Worm (Caenorhabditis elegans) whole organism, L4/young adult: ENCODE measurements around the gene his-59.

Experiments used
- W03F9.2 ChIP-seq: fragments of 150-350 bp; optimal IDR thresholded peaks from 2 replicates; lab custom pipeline; 2014; ENCODE audit warnings: missing biosample characterization, missing genetic modification characterization
- dao-5 ChIP-seq: sonication (generic microtip); optimal IDR thresholded peaks from 2 replicates; lab custom pipeline; 2016; ENCODE audit warnings: missing genotype, missing genetic modification characterization, moderate library complexity, missing compliant biosample characterization
- him-1 ChIP-seq: sonication (generic microtip); optimal IDR thresholded peaks from 2 replicates; lab custom pipeline; 2016; ENCODE audit warnings: missing genotype, missing genetic modification reagents, missing genetic modification characterization, missing compliant biosample characterization

Gene his-59

DNA sequence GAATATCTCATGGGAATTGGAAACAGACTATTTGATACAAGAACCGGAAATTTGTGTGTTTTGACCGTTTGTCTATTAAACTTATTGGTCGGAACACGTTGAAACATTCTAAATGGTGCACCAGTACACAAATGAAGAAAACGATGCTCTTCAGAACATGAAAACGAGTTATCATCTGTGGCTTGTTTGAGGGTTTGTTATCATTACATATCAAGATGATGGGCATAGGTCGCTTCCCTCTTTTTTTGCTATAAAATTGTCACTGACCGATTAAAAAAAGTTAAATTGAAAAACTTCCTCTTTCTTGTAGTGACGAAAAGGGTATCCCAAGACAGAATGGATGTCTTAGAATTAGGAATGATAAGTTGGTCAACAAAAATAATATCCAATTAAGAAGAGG, 19.4 kb upstream of the his-59 start:
- TF ChIP-seq dao-5 (no peak), him-1 (tag; lab: Kevin White, UChicago) (no peak), W03F9.2 (tag; lab: Kevin White, UChicago) (no peak)

ce11 chrIV:7469782-7470413, 18.2 kb upstream of the his-59 start, which contains the start of gene F55G1.7:
F55G1.7 (minus strand) TSS chrIV:7469832.
- no peak for TF ChIP-seq W03F9.2 (tag; lab: Kevin White, UChicago)
- TF ChIP-seq him-1 (tag; lab: Kevin White, UChicago) = no peak
- no peak for TF ChIP-seq dao-5

DNA sequence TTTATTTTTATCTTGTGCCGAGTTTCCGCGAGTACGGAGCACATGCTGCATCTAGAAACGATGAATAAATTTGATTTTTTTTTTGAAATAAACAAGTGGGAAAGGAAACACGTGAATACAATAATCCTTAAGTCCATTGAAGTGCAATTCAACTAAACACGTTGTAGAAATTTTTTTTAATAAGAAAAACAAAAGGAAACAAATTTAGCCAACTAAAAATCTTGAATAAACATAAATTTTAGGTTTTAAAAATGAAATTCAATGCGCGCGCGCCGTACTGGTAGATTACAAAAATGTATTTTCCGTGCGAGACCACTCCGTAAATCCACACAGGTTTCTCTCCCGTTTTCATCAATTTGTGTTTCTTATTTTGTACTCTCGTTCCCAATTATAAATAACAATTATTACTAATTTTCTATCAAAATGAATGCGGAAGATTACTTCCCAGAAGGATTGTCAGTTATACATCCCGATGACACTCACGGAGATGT, 14.8 kb upstream of the his-59 start, which contains the start of the genes plk-3 and F55G1.6:
Gene plk-3, minus strand, starts transcription at position 51 of the 491 bp plus-strand sequence.
Gene F55G1.6, plus strand, starts transcription at position 359 of the 491 bp plus-strand sequence.
- no peak for TF ChIP-seq W03F9.2 (tag; lab: Kevin White, UChicago)
- TF ChIP-seq dao-5 = no peak
- no peak for TF ChIP-seq him-1 (tag; lab: Kevin White, UChicago)

DNA sequence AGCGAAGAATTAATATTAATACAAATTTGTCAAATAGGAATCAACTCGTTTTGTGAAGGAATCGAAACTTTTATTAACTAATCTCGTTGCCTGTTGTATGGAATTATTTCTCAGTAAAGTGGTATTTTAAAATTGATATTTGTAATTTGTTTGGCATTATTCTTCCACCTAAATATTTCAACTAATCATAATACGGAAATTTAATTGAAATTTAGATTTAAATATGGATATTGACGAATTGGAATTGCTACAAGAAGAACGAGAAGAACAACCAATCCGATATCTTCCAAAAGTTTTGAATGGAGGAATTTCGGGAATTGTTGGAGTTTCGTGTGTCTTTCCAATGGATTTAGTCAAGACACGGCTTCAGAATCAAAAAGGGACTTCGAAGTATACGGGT, 13.2 kb upstream of the his-59 start, which contains the start of gene slc-25A18.2:
Gene slc-25A18.2, plus strand, starts transcription at position 216 of the 400 bp plus-strand sequence.
- TF ChIP-seq dao-5 (no peak), W03F9.2 (tag; lab: Kevin White, UChicago) (no peak), him-1 (tag; lab: Kevin White, UChicago) (no peak)

DNA sequence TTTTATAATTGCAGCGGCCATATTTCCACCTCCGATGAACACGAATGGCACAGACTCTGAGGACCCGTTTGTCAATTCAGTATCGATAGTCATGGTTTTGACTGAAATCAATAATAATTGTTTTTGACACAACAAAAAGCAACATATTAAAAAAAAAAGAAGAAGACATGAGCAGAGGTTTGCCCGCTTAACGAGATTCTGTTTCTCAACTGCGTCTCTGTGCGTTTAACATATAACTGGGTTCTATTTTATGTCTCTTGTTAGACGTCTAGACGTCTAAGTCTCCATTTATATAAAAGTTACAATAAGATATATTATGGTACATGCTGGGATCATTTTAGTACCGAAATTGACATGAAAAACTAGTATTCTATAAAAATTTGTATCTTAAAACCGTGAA, 10.9 kb upstream of the his-59 start, which contains the start of gene pycr-4:
Gene pycr-4, minus strand, starts transcription at position 101 of the 400 bp plus-strand sequence.
- TF ChIP-seq W03F9.2 (tag; lab: Kevin White, UChicago) (no peak), him-1 (tag; lab: Kevin White, UChicago) (no peak), dao-5 (no peak)

DNA sequence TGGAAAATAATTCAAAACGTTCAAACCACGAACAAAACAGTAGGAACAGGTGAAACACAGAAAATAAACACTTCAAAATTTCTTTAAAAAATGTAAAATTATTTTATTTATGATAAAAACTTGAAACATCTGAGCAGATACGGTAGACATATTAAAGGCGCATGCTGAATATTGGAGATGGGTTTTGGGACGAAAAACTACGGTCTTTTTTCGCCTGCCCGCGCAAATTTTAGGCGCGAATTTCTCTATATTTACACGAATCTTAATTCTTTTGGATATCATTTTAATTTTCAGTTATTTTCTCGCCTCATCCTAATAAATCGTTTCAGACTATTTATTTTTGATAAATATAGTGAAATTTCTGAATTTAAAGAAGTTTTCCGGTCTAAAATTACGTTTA, 10.4 kb upstream of the his-59 start:
- TF ChIP-seq dao-5 (no peak), him-1 (tag; lab: Kevin White, UChicago) (no peak), W03F9.2 (tag; lab: Kevin White, UChicago) (no peak)

DNA sequence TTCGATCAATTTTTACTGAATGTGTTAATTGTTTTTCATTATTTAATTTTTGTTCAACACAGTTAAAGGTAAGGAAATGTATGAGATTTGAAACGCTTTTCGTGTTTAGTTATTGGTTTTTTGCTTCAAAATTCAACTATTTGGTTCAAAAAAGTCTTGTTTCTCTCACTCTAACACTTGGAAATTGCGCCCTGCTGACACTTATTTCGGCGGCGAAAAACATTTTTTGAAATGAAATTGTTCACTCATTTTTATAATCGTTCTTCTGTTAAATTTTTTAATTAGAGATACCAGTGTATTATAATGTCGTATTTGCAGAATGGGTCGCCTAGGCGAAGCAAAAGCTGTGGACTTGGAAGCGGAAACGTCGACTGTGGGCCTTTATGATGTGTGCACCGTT, 9.9 kb upstream of the his-59 start, which contains the start of gene rod-1:
Gene rod-1, plus strand, starts transcription at position 319 of the 400 bp plus-strand sequence.
- no peak for TF ChIP-seq dao-5
- TF ChIP-seq W03F9.2 (tag; lab: Kevin White, UChicago) = no peak
- no peak for TF ChIP-seq him-1 (tag; lab: Kevin White, UChicago)

ce11 chrIV:7486201-7486947, 1.7 kb upstream of the his-59 start, which contains the start of the genes his-61 and his-62:
his-61 (minus strand) TSS chrIV:7486217.
his-62 (plus strand) TSS chrIV:7486545.
- no peak for TF ChIP-seq dao-5
- no peak for TF ChIP-seq him-1 (tag; lab: Kevin White, UChicago)
- no peak for TF ChIP-seq W03F9.2 (tag; lab: Kevin White, UChicago)

DNA sequence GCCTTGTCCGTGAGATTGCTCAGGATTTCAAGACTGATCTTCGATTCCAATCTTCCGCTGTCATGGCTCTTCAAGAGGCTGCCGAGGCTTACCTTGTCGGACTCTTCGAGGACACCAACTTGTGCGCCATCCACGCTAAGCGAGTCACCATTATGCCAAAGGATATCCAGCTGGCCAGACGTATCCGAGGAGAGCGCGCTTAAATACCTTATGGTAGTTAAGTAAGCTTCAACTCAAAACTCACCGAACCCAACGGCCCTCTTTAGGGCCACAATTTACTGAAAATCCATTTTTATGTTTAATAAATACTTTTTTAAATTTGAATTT, 371 bp downstream of the his-59 start:
- TF ChIP-seq W03F9.2 (tag; lab: Kevin White, UChicago) = no peak
- TF ChIP-seq him-1 (tag; lab: Kevin White, UChicago) = no peak
- no peak for TF ChIP-seq dao-5

ce11 chrIV:7491464-7491863, 3.4 kb downstream of the his-59 start, which contains the start of gene F55G1.1:
F55G1.1 (plus strand) TSS chrIV:7491764.
- TF ChIP-seq W03F9.2 (tag; lab: Kevin White, UChicago) = no peak

ce11 chrIV:7497205-7497604, 9.2 kb downstream of the his-59 start:
- no peak for TF ChIP-seq him-1 (tag; lab: Kevin White, UChicago)
- TF ChIP-seq dao-5 = no peak
- TF ChIP-seq W03F9.2 (tag; lab: Kevin White, UChicago) = no peak

DNA sequence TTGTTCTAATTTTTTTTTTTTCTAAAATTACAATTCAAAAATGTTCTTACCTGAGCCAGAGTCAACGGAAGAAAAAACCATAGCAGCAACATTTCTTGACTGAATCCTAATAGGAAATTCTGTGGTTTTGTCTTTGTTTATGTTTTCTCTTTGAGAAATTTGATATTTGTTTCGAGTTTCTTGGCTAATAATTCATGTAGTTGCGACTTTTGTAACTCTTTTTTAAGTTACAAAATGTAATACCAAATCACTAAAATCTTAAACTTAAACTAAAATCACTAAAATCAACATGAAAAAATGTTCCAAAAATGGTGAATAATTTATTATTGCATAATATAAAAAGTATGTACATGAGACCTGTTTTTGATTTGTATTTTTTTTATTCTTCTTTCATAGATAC, 9.7 kb downstream of the his-59 start, which contains the start of gene egas-4:
Gene egas-4, minus strand, starts transcription at position 101 of the 400 bp plus-strand sequence.
- TF ChIP-seq W03F9.2 (tag; lab: Kevin White, UChicago) (no peak), dao-5 (no peak), him-1 (tag; lab: Kevin White, UChicago) (no peak)

DNA sequence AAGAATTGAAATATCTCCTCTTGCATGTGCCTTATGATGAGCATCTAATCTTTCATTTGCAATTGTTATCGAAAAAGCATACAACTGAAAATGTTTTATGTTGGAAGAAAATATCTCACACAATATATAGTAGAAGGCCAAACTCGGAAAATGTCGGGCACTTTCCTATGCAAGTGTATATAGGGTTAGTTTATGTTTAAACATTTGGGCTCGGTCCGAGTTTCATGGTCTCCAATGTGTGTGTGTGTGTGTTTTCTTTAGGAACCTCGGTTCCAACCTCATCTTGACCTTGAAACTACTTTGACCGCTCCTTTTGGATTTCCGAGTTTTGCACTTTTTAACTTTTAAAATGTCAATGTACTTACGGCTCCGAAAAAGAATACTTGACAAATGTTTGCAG, 11.3 kb downstream of the his-59 start:
- no peak for TF ChIP-seq him-1 (tag; lab: Kevin White, UChicago)
- no peak for TF ChIP-seq dao-5
- TF ChIP-seq W03F9.2 (tag; lab: Kevin White, UChicago) = no peak

ce11 chrIV:7500924-7501323, 12.9 kb downstream of the his-59 start:
- TF ChIP-seq dao-5 = no peak
- TF ChIP-seq him-1 (tag; lab: Kevin White, UChicago) = no peak
- TF ChIP-seq W03F9.2 (tag; lab: Kevin White, UChicago) = no peak
